Fruit fly (Drosophila melanogaster) whole organism, embryonic: ENCODE measurements around the gene CG33299.

Source experiments
- Blimp-1 ChIP-seq: fragments of 200-800 bp; sonication (Bioruptor generic); optimal IDR thresholded peaks from 3 replicates; lab custom pipeline; 2018; ENCODE audit warnings: missing biosample characterization, missing genetic modification characterization, mild to moderate bottlenecking, moderate library complexity, missing genetic modification reagents
- C15 ChIP-seq: fragments of 200-800 bp; sonication (Bioruptor generic); IDR thresholded peaks from 3 replicates; pipeline ENCODE4 v1.3.6; 2022; ENCODE audit warnings: missing biosample characterization, missing genetic modification characterization
- CG11398 ChIP-seq: fragments of 200-800 bp; sonication (Bioruptor generic); optimal IDR thresholded peaks from 2 replicates; lab custom pipeline; 2016; ENCODE audit warnings: missing biosample characterization, missing genetic modification characterization
- CG12236 ChIP-seq: fragments of 200-800 bp; sonication (Bioruptor generic); optimal IDR thresholded peaks from 2 replicates; lab custom pipeline; 2016; ENCODE audit warnings: missing biosample characterization, missing genetic modification characterization
- CG12659 ChIP-seq: fragments of 200-800 bp; sonication (Bioruptor generic); optimal IDR thresholded peaks from 3 replicates; lab custom pipeline; 2017; ENCODE audit warnings: mild to moderate bottlenecking, missing biosample characterization, missing genetic modification reagents, missing genetic modification characterization
- CG12744 ChIP-seq: fragments of 200-800 bp; sonication (Bioruptor generic); optimal IDR thresholded peaks from 2 replicates; lab custom pipeline; 2016; ENCODE audit warnings: missing biosample characterization, missing genetic modification characterization
- CG12942 ChIP-seq: fragments of 200-800 bp; sonication (Bioruptor generic); optimal IDR thresholded peaks from 3 replicates; lab custom pipeline; 2016; ENCODE audit warnings: missing biosample characterization, missing genetic modification characterization
- CG17612 ChIP-seq: fragments of 200-800 bp; sonication (Bioruptor generic); IDR thresholded peaks from 2 replicates; pipeline ENCODE4 v1.3.6; 2022; ENCODE audit warnings: missing biosample characterization, missing genetic modification characterization
- CG17802 ChIP-seq: fragments of 200-800 bp; sonication (Bioruptor generic); optimal IDR thresholded peaks from 2 replicates; lab custom pipeline; 2018; ENCODE audit warnings: missing biosample characterization, mild to moderate bottlenecking, missing genetic modification characterization, moderate library complexity
- CG17912 ChIP-seq: fragments of 200-800 bp; sonication (Bioruptor generic); optimal IDR thresholded peaks from 2 replicates; lab custom pipeline; 2018; ENCODE audit warnings: missing biosample characterization, mild to moderate bottlenecking, missing genetic modification characterization
- CG18764 ChIP-seq: fragments of 200-800 bp; sonication (Bioruptor generic); optimal IDR thresholded peaks from 3 replicates; lab custom pipeline; 2016; ENCODE audit warnings: missing biosample characterization, missing genetic modification characterization
- CG2199 ChIP-seq: fragments of 200-800 bp; sonication (Bioruptor generic); IDR thresholded peaks from 3 replicates; pipeline ENCODE4 v1.3.6; 2022; ENCODE audit warnings: missing biosample characterization, missing genetic modification characterization
- CG3281 ChIP-seq: fragments of 200-800 bp; sonication (Bioruptor generic); optimal IDR thresholded peaks from 3 replicates; lab custom pipeline; 2017; ENCODE audit warnings: missing biosample characterization, mild to moderate bottlenecking, missing genetic modification characterization
- CG42726 ChIP-seq: fragments of 200-800 bp; sonication (Bioruptor generic); IDR thresholded peaks from 2 replicates; pipeline ENCODE4 v1.3.6; 2022; ENCODE audit warnings: missing biosample characterization, missing genetic modification characterization; ENCODE audit not compliant: partially characterized antibody
- CG6254 ChIP-seq: fragments of 200-800 bp; sonication (Bioruptor generic); optimal IDR thresholded peaks from 3 replicates; lab custom pipeline; 2017; ENCODE audit warnings: mild to moderate bottlenecking, missing biosample characterization, missing genetic modification reagents, missing genetic modification characterization
- CG7357 ChIP-seq: fragments of 200-800 bp; sonication (Bioruptor generic); IDR thresholded peaks from 3 replicates; pipeline ENCODE4 v1.3.6; 2022; ENCODE audit warnings: missing biosample characterization, missing genetic modification characterization
- CG7372 ChIP-seq: fragments of 200-800 bp; sonication (Bioruptor generic); IDR thresholded peaks from 2 replicates; pipeline ENCODE4 v1.3.6; 2022; ENCODE audit warnings: missing biosample characterization, missing genetic modification characterization
- CG7963 ChIP-seq: fragments of 200-800 bp; sonication (Bioruptor generic); IDR thresholded peaks from 3 replicates; pipeline ENCODE4 v1.3.6; 2022; ENCODE audit warnings: missing biosample characterization, missing genetic modification characterization; ENCODE audit not compliant: partially characterized antibody
- CG8765 ChIP-seq: fragments of 200-800 bp; sonication (Bioruptor generic); IDR thresholded peaks from 2 replicates; pipeline ENCODE4 v1.3.6; 2022; ENCODE audit warnings: missing biosample characterization, missing genetic modification characterization
- CG9215 ChIP-seq: fragments of 200-800 bp; sonication (Bioruptor generic); IDR thresholded peaks from 2 replicates; pipeline ENCODE4 v1.3.6; 2022; ENCODE audit warnings: missing biosample characterization, missing genetic modification characterization
- CG9797 ChIP-seq: fragments of 200-800 bp; sonication (Bioruptor generic); optimal IDR thresholded peaks from 3 replicates; lab custom pipeline; 2018; ENCODE audit warnings: missing biosample characterization, mild to moderate bottlenecking, missing genetic modification characterization
- CG9932 ChIP-seq: fragments of 200-800 bp; sonication (Bioruptor generic); IDR thresholded peaks from 2 replicates; pipeline ENCODE4 v1.3.6; 2022; ENCODE audit warnings: missing biosample characterization, missing genetic modification characterization
- D19A ChIP-seq: fragments of 200-800 bp; optimal IDR thresholded peaks from 3 replicates; lab custom pipeline; 2019; ENCODE audit warnings: missing biosample characterization, mild to moderate bottlenecking, missing genetic modification characterization, moderate library complexity
- Dbx ChIP-seq: fragments of 200-800 bp; sonication (Bioruptor generic); IDR thresholded peaks from 3 replicates; pipeline ENCODE4 v1.3.6; 2022; ENCODE audit warnings: missing biosample characterization, missing genetic modification characterization
- Dll ChIP-seq: fragments of 200-800 bp; sonication (Bioruptor generic); IDR thresholded peaks from 4 replicates; pipeline ENCODE4 v1.3.6; 2022; ENCODE audit warnings: missing biosample characterization, missing genetic modification characterization; ENCODE audit not compliant: partially characterized antibody
- Drgx ChIP-seq: fragments of 200-800 bp; sonication (Bioruptor generic); IDR thresholded peaks from 2 replicates; pipeline ENCODE4 v1.3.6; 2022; ENCODE audit warnings: missing biosample characterization, missing genetic modification characterization
- Ets97D ChIP-seq: fragments of 200-800 bp; sonication (Bioruptor generic); optimal IDR thresholded peaks from 3 replicates; lab custom pipeline; 2016; ENCODE audit warnings: missing biosample characterization, missing genetic modification characterization
- H15 ChIP-seq: fragments of 200-800 bp; sonication (Bioruptor generic); IDR thresholded peaks from 3 replicates; pipeline ENCODE4 v1.3.6; 2022; ENCODE audit warnings: missing biosample characterization, missing genetic modification characterization
- H2.0 ChIP-seq: fragments of 200-800 bp; sonication (Bioruptor generic); IDR thresholded peaks from 2 replicates; pipeline ENCODE4 v1.3.6; 2022; ENCODE audit warnings: missing biosample characterization, missing genetic modification characterization
- HLH4C ChIP-seq: fragments of 200-800 bp; sonication (Bioruptor generic); IDR thresholded peaks from 3 replicates; pipeline ENCODE4 v1.3.6; 2022; ENCODE audit warnings: missing biosample characterization, missing genetic modification characterization; ENCODE audit not compliant: partially characterized antibody
- HLHmδ ChIP-seq: fragments of 200-800 bp; sonication (Bioruptor generic); optimal IDR thresholded peaks from 2 replicates; lab custom pipeline; 2018; ENCODE audit warnings: missing biosample characterization, mild to moderate bottlenecking, missing genetic modification characterization, moderate library complexity
- Lpt ChIP-seq: fragments of >200 bp; optimal IDR thresholded peaks from 2 replicates; lab custom pipeline; 2018; ENCODE audit warnings: missing biosample characterization, missing genetic modification characterization
- Mes4 ChIP-seq: fragments of 200-800 bp; sonication (Bioruptor generic); optimal IDR thresholded peaks from 2 replicates; lab custom pipeline; 2016; ENCODE audit warnings: missing biosample characterization, missing genetic modification characterization
- Neu2 ChIP-seq: fragments of 200-800 bp; sonication (Bioruptor generic); optimal IDR thresholded peaks from 3 replicates; lab custom pipeline; 2016; ENCODE audit warnings: missing biosample characterization, missing genetic modification characterization, borderline replicate concordance
- Ravus ChIP-seq: fragments of 200-800 bp; sonication (Bioruptor generic); IDR thresholded peaks from 2 replicates; pipeline ENCODE4 v1.3.6; 2022; ENCODE audit warnings: missing biosample characterization, missing genetic modification characterization
- Sin3A ChIP-seq: fragments of >200 bp; optimal IDR thresholded peaks from 2 replicates; lab custom pipeline; 2018
- Xbp1 ChIP-seq: fragments of 200-800 bp; sonication (Bioruptor generic); optimal IDR thresholded peaks from 3 replicates; lab custom pipeline; 2016; ENCODE audit warnings: missing biosample characterization, mild to moderate bottlenecking, missing genetic modification characterization
- ash1 ChIP-seq: fragments of 200-800 bp; sonication (Bioruptor generic); optimal IDR thresholded peaks from 2 replicates; lab custom pipeline; 2018; ENCODE audit warnings: missing biosample characterization, mild to moderate bottlenecking, missing genetic modification characterization
- ci ChIP-seq: fragments of 200-800 bp; sonication (Bioruptor generic); IDR thresholded peaks from 3 replicates; pipeline ENCODE4 v1.3.6; 2022; ENCODE audit warnings: missing biosample characterization, missing genetic modification characterization
- crp ChIP-seq, 2 experiments: fragments of 200-800 bp; sonication (Bioruptor generic); optimal IDR thresholded peaks; 2 replicates in 1 of 2; 3 replicates in 1 of 2; lab custom pipeline; 2017; ENCODE audit warnings: missing biosample characterization in 2 of 2, missing genetic modification characterization in 2 of 2, mild to moderate bottlenecking in 1 of 2, moderate library complexity in 1 of 2
- dmrt11E ChIP-seq: fragments of 200-800 bp; sonication (Bioruptor generic); optimal IDR thresholded peaks from 3 replicates; lab custom pipeline; 2018; ENCODE audit warnings: missing biosample characterization, mild to moderate bottlenecking, missing genetic modification characterization, moderate library complexity
- fd96Cb ChIP-seq: fragments of 200-800 bp; sonication (Bioruptor generic); optimal IDR thresholded peaks from 2 replicates; lab custom pipeline; 2018; ENCODE audit warnings: missing biosample characterization, mild to moderate bottlenecking, missing genetic modification characterization, moderate library complexity
- gfzf ChIP-seq: fragments of 200-800 bp; sonication (Bioruptor generic); optimal IDR thresholded peaks from 2 replicates; lab custom pipeline; 2016; ENCODE audit warnings: missing biosample characterization, mild to moderate bottlenecking, missing genetic modification characterization, moderate library complexity
- maf-S ChIP-seq: fragments of 200-800 bp; sonication (Bioruptor generic); optimal IDR thresholded peaks from 2 replicates; lab custom pipeline; 2016; ENCODE audit warnings: missing biosample characterization, missing genetic modification characterization
- mam ChIP-seq: fragments of 200-800 bp; sonication (Bioruptor generic); optimal IDR thresholded peaks from 3 replicates; lab custom pipeline; 2016; ENCODE audit warnings: missing biosample characterization, missing genetic modification characterization
- pb ChIP-seq: fragments of 200-800 bp; sonication (Bioruptor generic); optimal IDR thresholded peaks from 3 replicates; lab custom pipeline; 2016; ENCODE audit warnings: missing biosample characterization, missing genetic modification characterization
- psq ChIP-seq: fragments of 200-800 bp; sonication (Bioruptor generic); optimal IDR thresholded peaks from 2 replicates; lab custom pipeline; 2017; ENCODE audit warnings: missing biosample characterization, missing genetic modification characterization
- rib ChIP-seq: fragments of 200-800 bp; sonication (Bioruptor generic); IDR thresholded peaks from 2 replicates; pipeline ENCODE4 v1.3.6; 2022; ENCODE audit warnings: missing biosample characterization, missing genetic modification characterization
- ssp ChIP-seq: fragments of 200-800 bp; sonication (Bioruptor generic); IDR thresholded peaks from 2 replicates; pipeline ENCODE4 v1.3.6; 2022; ENCODE audit warnings: missing biosample characterization, missing genetic modification characterization
- tgo ChIP-seq: fragments of 200-800 bp; sonication (Bioruptor generic); IDR thresholded peaks from 3 replicates; pipeline ENCODE4 v1.3.6; 2022; ENCODE audit warnings: missing biosample characterization, missing genetic modification characterization
- zf30C ChIP-seq: fragments of 200-800 bp; sonication (Bioruptor generic); optimal IDR thresholded peaks from 3 replicates; lab custom pipeline; 2018; ENCODE audit warnings: missing biosample characterization, mild to moderate bottlenecking, missing genetic modification characterization

The CG33299 gene

DNA sequence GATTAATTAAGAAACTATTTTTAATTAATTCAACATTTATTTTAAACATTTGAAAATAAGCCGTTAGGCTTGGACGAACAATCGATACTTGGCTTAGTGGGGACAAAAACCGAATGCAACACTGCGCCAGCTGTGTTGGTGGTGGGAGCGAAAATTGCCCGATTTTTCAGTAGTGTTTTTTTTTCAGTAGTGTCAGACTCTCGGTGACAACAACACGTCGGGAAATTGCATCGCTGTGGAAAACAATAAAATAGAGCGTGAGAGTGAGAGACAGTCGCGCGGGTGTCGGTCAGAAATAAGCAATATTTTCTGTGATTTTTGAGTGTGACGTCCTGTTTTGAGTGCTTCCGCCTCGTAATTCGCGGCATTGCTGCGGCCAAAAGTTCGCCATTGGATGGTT, 39.7 kb upstream of the CG33299 start (continued):
- TF ChIP-seq CG3281: no peak
- no peak for TF ChIP-seq Lpt (GFP tag; lab: Kevin White, UChicago)
- no peak for TF ChIP-seq CG17612 (GFP tag; lab: Robert Waterston, UW)
- no peak for TF ChIP-seq pb (GFP tag; lab: Kevin White, UChicago)
- no peak for TF ChIP-seq C15 (GFP tag; lab: Robert Waterston, UW)
- TF ChIP-seq fd96Cb (tag; lab: Kevin White, UChicago): no peak
- TF ChIP-seq CG7372 (GFP tag; lab: Robert Waterston, UW): no peak
- no peak for TF ChIP-seq CG8765 (GFP tag; lab: Robert Waterston, UW)
- peak; percentile 26 for TF ChIP-seq Sin3A (lab: Kevin White, UChicago)
- TF ChIP-seq CG9215 (GFP tag; lab: Robert Waterston, UW): 0 out of 2 replicates have a peak, but pooled peaks have one; percentile 16
- TF ChIP-seq CG7357 (GFP tag; lab: Robert Waterston, UW): no peak
- TF ChIP-seq gfzf (GFP tag; lab: Kevin White, UChicago): peak; percentile 46
- peak; percentile 77 for TF ChIP-seq Ets97D (GFP tag; lab: Kevin White, UChicago)
- peak; percentile 82 for TF ChIP-seq ci (GFP tag; lab: Robert Waterston, UW)
- peak; percentile 79 for TF ChIP-seq CG7963 (GFP tag; lab: Robert Waterston, UW)
- peak; percentile 71 for TF ChIP-seq CG9932 (GFP tag; lab: Robert Waterston, UW)
- 0 out of 2 replicates have a peak, but pooled peaks have one; percentile 20 for TF ChIP-seq Drgx
- TF ChIP-seq Xbp1: peak; percentile 71
- TF ChIP-seq ssp (GFP tag; lab: Robert Waterston, UW): no peak
- TF ChIP-seq Dbx (GFP tag; lab: Robert Waterston, UW): peak; percentile 62; the same call in 2 of the 3 replicates
- peak; percentile 20 for TF ChIP-seq CG12942
- no peak for TF ChIP-seq D19A (tag; lab: Kevin White, UChicago)
- TF ChIP-seq CG18764 (GFP tag; lab: Kevin White, UChicago): no peak
- TF ChIP-seq H15 (GFP tag; lab: Robert Waterston, UW): 0 out of 3 replicates have a peak, but pooled peaks have one; percentile 32
- 0 out of 3 replicates have a peak, but pooled peaks have one; percentile 56 for TF ChIP-seq CG2199
- no peak for TF ChIP-seq CG12236 (GFP tag; lab: Kevin White, UChicago)
- TF ChIP-seq H2.0 (GFP tag; lab: Robert Waterston, UW): peak; percentile 45; the same call in 1 of the 2 replicates
- no peak for TF ChIP-seq Ravus (GFP tag; lab: Robert Waterston, UW)
- TF ChIP-seq CG12744 (GFP tag; lab: Kevin White, UChicago): peak; percentile 29
- TF ChIP-seq CG6254 (GFP tag; lab: Kevin White, UChicago): no peak
- peak; percentile 76 to 96 for TF ChIP-seq crp (GFP tag; optimal IDR thresholded peaks at IDR 0.05; lab: Kevin White, UChicago)
- TF ChIP-seq Mes4 (GFP tag; lab: Kevin White, UChicago): peak; percentile 42
- peak; percentile 52 for TF ChIP-seq mam (GFP tag; lab: Kevin White, UChicago)
- no peak for TF ChIP-seq ash1
- TF ChIP-seq psq: no peak
- TF ChIP-seq dmrt11E (tag; lab: Kevin White, UChicago): no peak
- TF ChIP-seq CG11398 (GFP tag; lab: Kevin White, UChicago): peak; percentile 36
- peak; percentile 46; the same call in 2 of the 3 replicates for TF ChIP-seq tgo (GFP tag; lab: Robert Waterston, UW)
- TF ChIP-seq zf30C (GFP tag; lab: Kevin White, UChicago): peak; percentile 83
- peak; percentile 26 for TF ChIP-seq CG9797 (GFP tag; lab: Kevin White, UChicago)
- peak; percentile 28 for TF ChIP-seq HLHmδ (GFP tag; lab: Kevin White, UChicago)
- peak; percentile 80 for TF ChIP-seq CG12659 (GFP tag; lab: Kevin White, UChicago)
- TF ChIP-seq Dll (GFP tag; lab: Robert Waterston, UW): peak; percentile 78
- peak; percentile 20 for TF ChIP-seq maf-S (GFP tag; lab: Kevin White, UChicago)
- TF ChIP-seq Neu2 (GFP tag; lab: Kevin White, UChicago): peak; percentile 82
- peak; percentile 84 for TF ChIP-seq CG42726 (GFP tag; lab: Robert Waterston, UW)
- TF ChIP-seq CG17802 (tag; lab: Kevin White, UChicago): no peak
- peak; percentile 21 for TF ChIP-seq Blimp-1
- peak; percentile 74 for TF ChIP-seq HLH4C
- TF ChIP-seq CG17912 (GFP tag; lab: Kevin White, UChicago): peak; percentile 55
- TF ChIP-seq rib (GFP tag; lab: Robert Waterston, UW): no peak
